Worm (Caenorhabditis elegans) whole organism, young adult: ENCODE measurements around the gene arl-3.

Source experiments
- F37B4.10 ChIP-seq: fragments of 200-800 bp; sonication (Bioruptor generic); IDR thresholded peaks from 2 replicates; pipeline ENCODE4 v1.3.6; 2022; ENCODE audit warnings: missing genetic modification characterization, missing compliant biosample characterization
- F49E8.2 ChIP-seq: sonication (generic microtip); optimal IDR thresholded peaks from 3 replicates; lab custom pipeline; 2017; ENCODE audit warnings: missing genetic modification characterization, mild to moderate bottlenecking, missing compliant biosample characterization, antibody characterized with exemption, moderate library complexity; ENCODE audit not compliant: insufficient read depth
- F57A8.1 ChIP-seq: fragments of 200-800 bp; sonication (Bioruptor generic); optimal IDR thresholded peaks from 2 replicates; lab custom pipeline; 2018; ENCODE audit warnings: mild to moderate bottlenecking, missing genetic modification characterization, moderate library complexity, missing compliant biosample characterization
- T07F8.4 ChIP-seq: sonication (generic microtip); optimal IDR thresholded peaks from 2 replicates; lab custom pipeline; 2016; ENCODE audit warnings: mild to moderate bottlenecking, missing genetic modification characterization, moderate library complexity, missing compliant biosample characterization
- Y53F4B.3 ChIP-seq: fragments of 200-800 bp; sonication (Bioruptor generic); IDR thresholded peaks from 2 replicates; pipeline ENCODE4 v1.3.6; 2022; ENCODE audit warnings: missing genetic modification reagents, missing genetic modification characterization, missing compliant biosample characterization
- ama-1 ChIP-seq, 3 experiments: fragments of 150-350 bp in 1 of 3; sonication (generic microtip) in 2 of 3; optimal IDR thresholded peaks; 2 replicates each; lab custom pipeline; 2014 to 2018; ENCODE audit warnings: missing biosample characterization in 2 of 3, missing genetic modification characterization in 2 of 3, missing genetic modification reagents in 2 of 3
- attf-5 ChIP-seq: fragments of 200-800 bp; sonication (Bioruptor generic); optimal IDR thresholded peaks from 2 replicates; lab custom pipeline; 2018; ENCODE audit warnings: mild to moderate bottlenecking, missing genetic modification characterization, missing compliant biosample characterization
- ceh-79 ChIP-seq: sonication (generic microtip); optimal IDR thresholded peaks from 2 replicates; lab custom pipeline; 2017; ENCODE audit warnings: mild to moderate bottlenecking, missing genetic modification characterization, missing compliant biosample characterization
- egl-18 ChIP-seq: fragments of 200-800 bp; sonication (Bioruptor generic); IDR thresholded peaks from 2 replicates; pipeline ENCODE4 v1.3.6; 2022; ENCODE audit warnings: missing genetic modification reagents, missing genetic modification characterization, missing compliant biosample characterization
- lin-35 ChIP-seq, 3 experiments: fragments of 150-350 bp in 2 of 3; sonication (generic microtip) in 1 of 3; optimal IDR thresholded peaks; 2 replicates each; lab custom pipeline; 2014 to 2018; ENCODE audit warnings: missing biosample characterization in 3 of 3, missing genetic modification characterization in 3 of 3, missing genetic modification reagents in 3 of 3
- pha-4 ChIP-seq: fragments of 150-350 bp; sonication (generic microtip); optimal IDR thresholded peaks from 2 replicates; lab custom pipeline; 2014; ENCODE audit warnings: missing biosample characterization, missing genetic modification reagents, missing genetic modification characterization
- sptf-2 ChIP-seq: fragments of 200-800 bp; sonication (Bioruptor generic); optimal IDR thresholded peaks from 2 replicates; lab custom pipeline; 2018; ENCODE audit warnings: mild to moderate bottlenecking, missing genetic modification characterization, missing compliant biosample characterization
- tbx-9 ChIP-seq: sonication (generic microtip); optimal IDR thresholded peaks from 2 replicates; lab custom pipeline; 2016; ENCODE audit warnings: borderline replicate concordance, missing genetic modification characterization, inconsistent platforms, missing compliant biosample characterization

- no peak for TF ChIP-seq T07F8.4 (tag; lab: Kevin White, UChicago)
- no peak for TF ChIP-seq tbx-9 (tag; lab: Kevin White, UChicago)
- TF ChIP-seq lin-35 (GFP tag; optimal IDR thresholded peaks at IDR 0.05; lab: Kevin White, UChicago) = no peak
- TF ChIP-seq F37B4.10 = no peak
- no peak for TF ChIP-seq ama-1 (optimal IDR thresholded peaks at IDR 0.05; lab: Kevin White, UChicago)
- no peak for TF ChIP-seq ama-1 (GFP tag; optimal IDR thresholded peaks at IDR 0.05; lab: Kevin White, UChicago)
- TF ChIP-seq pha-4 (tag; lab: Kevin White, UChicago) = no peak
- TF ChIP-seq egl-18 (GFP tag; lab: Robert Waterston, UW) = no peak
- no peak for TF ChIP-seq ceh-79 (tag; lab: Kevin White, UChicago)
- no peak for TF ChIP-seq F49E8.2
- TF ChIP-seq Y53F4B.3 (GFP tag; lab: Robert Waterston, UW) = no peak
- no peak for TF ChIP-seq sptf-2
- TF ChIP-seq attf-5 = no peak
- no peak for TF ChIP-seq F57A8.1
Measured at ce11 chrII:14574790-14575189, 31.5 kb upstream of the arl-3 start.
